Fruit fly (Drosophila melanogaster) S2 (cell line): ENCODE results near the gene hth.

Experiments used
- CG8478 ChIP-seq: fragments of >200 bp; optimal IDR thresholded peaks from 2 replicates; lab custom pipeline; 2018
- CTCF ChIP-seq, 2 experiments: fragments of >200 bp; optimal IDR thresholded peaks; 2 replicates each; lab custom pipeline; 2018

- no peak for TF ChIP-seq CTCF (optimal IDR thresholded peaks at IDR 0.05; lab: Kevin White, UChicago)
- TF ChIP-seq CG8478 (lab: Kevin White, UChicago) = no peak
These were observed 159.9 kb downstream of the hth start for dm6 chr3R:10479439-10479838.
